Fruit fly (Drosophila melanogaster) whole organism, pupa: Measurements from ENCODE around the gene Jon25Bii.

Experiments
- CG10348 ChIP-seq: fragments of 200-800 bp; sonication (Bioruptor generic); IDR thresholded peaks from 2 replicates; pipeline ENCODE4 v1.3.6; 2022; ENCODE audit warnings: missing biosample characterization, missing genetic modification characterization
- CG12605 ChIP-seq: fragments of 200-800 bp; sonication (Bioruptor generic); IDR thresholded peaks from 2 replicates; pipeline ENCODE4 v1.3.6; 2022; ENCODE audit warnings: missing biosample characterization, missing genetic modification characterization
- CG13204 ChIP-seq: fragments of 200-800 bp; sonication (Bioruptor generic); optimal IDR thresholded peaks from 2 replicates; lab custom pipeline; 2018; ENCODE audit warnings: missing biosample characterization, mild to moderate bottlenecking, missing genetic modification characterization, moderate library complexity
- CG14655 ChIP-seq: fragments of 200-800 bp; sonication (Bioruptor generic); optimal IDR thresholded peaks from 3 replicates; lab custom pipeline; 2017; ENCODE audit warnings: mild to moderate bottlenecking, missing biosample characterization, missing genetic modification reagents, missing genetic modification characterization
- CG17806 ChIP-seq: fragments of 200-800 bp; sonication (Bioruptor generic); optimal IDR thresholded peaks from 2 replicates; lab custom pipeline; 2018; ENCODE audit warnings: missing biosample characterization, mild to moderate bottlenecking, missing genetic modification characterization, moderate library complexity
- CG34367 ChIP-seq: fragments of 200-800 bp; sonication (Bioruptor generic); optimal IDR thresholded peaks from 2 replicates; lab custom pipeline; 2018; ENCODE audit warnings: missing biosample characterization, mild to moderate bottlenecking, missing genetic modification characterization
- CG4496 ChIP-seq: fragments of 200-800 bp; sonication (Bioruptor generic); IDR thresholded peaks from 3 replicates; pipeline ENCODE4 v1.3.6; 2022; ENCODE audit warnings: missing biosample characterization, missing genetic modification characterization
- CG9948 ChIP-seq: fragments of 200-800 bp; sonication (Bioruptor generic); optimal IDR thresholded peaks from 2 replicates; lab custom pipeline; 2018; ENCODE audit warnings: missing biosample characterization, mild to moderate bottlenecking, missing genetic modification characterization, moderate library complexity
- D1 ChIP-seq: fragments of 200-800 bp; sonication (Bioruptor generic); optimal IDR thresholded peaks from 2 replicates; lab custom pipeline; 2018; ENCODE audit warnings: missing biosample characterization, mild to moderate bottlenecking, missing genetic modification characterization, moderate library complexity
- EcR ChIP-seq: fragments of 200-800 bp; sonication (Bioruptor generic); optimal IDR thresholded peaks from 3 replicates; lab custom pipeline; 2019; ENCODE audit warnings: missing biosample characterization, missing genetic modification characterization, mild to moderate bottlenecking, moderate library complexity, missing genetic modification reagents
- Pif1A ChIP-seq: fragments of 200-800 bp; sonication (Bioruptor generic); optimal IDR thresholded peaks from 3 replicates; lab custom pipeline; 2016; ENCODE audit warnings: missing biosample characterization, missing genetic modification characterization
- fd96Ca ChIP-seq: fragments of 200-800 bp; sonication (Bioruptor generic); IDR thresholded peaks from 3 replicates; pipeline ENCODE4 v1.3.6; 2022; ENCODE audit warnings: missing biosample characterization, missing genetic modification characterization
- gl ChIP-seq: fragments of 200-800 bp; sonication (Bioruptor generic); optimal IDR thresholded peaks from 2 replicates; lab custom pipeline; 2018; ENCODE audit warnings: missing biosample characterization, mild to moderate bottlenecking, missing genetic modification characterization
- rn ChIP-seq: fragments of 200-800 bp; sonication (Bioruptor generic); IDR thresholded peaks from 2 replicates; pipeline ENCODE4 v1.3.6; 2022; ENCODE audit warnings: missing biosample characterization, missing genetic modification characterization

dm6 chr2L:4967511-4967910, 14.6 kb upstream of the Jon25Bii start, which contains the start of gene eIF3i:
- TF ChIP-seq CG10348 (GFP tag; lab: Robert Waterston, UW) (no peak), CG17806 (tag; lab: Kevin White, UChicago) (no peak), CG13204 (no peak), rn (no peak), CG34367 (tag; lab: Kevin White, UChicago) (no peak), CG4496 (GFP tag; lab: Robert Waterston, UW) (no peak), fd96Ca (GFP tag; lab: Robert Waterston, UW) (no peak), Pif1A (GFP tag; lab: Kevin White, UChicago) (no peak), CG12605 (GFP tag; lab: Robert Waterston, UW) (no peak), CG9948 (no peak), EcR (GFP tag; lab: Kevin White, UChicago) (no peak), CG14655 (GFP tag; lab: Kevin White, UChicago) (no peak), gl (tag; lab: Kevin White, UChicago) (no peak), D1 (tag; lab: Kevin White, UChicago) (no peak)
